Fruit fly (Drosophila melanogaster): ENCODE data around the gene Dyro.

Dyro gene

DNA sequence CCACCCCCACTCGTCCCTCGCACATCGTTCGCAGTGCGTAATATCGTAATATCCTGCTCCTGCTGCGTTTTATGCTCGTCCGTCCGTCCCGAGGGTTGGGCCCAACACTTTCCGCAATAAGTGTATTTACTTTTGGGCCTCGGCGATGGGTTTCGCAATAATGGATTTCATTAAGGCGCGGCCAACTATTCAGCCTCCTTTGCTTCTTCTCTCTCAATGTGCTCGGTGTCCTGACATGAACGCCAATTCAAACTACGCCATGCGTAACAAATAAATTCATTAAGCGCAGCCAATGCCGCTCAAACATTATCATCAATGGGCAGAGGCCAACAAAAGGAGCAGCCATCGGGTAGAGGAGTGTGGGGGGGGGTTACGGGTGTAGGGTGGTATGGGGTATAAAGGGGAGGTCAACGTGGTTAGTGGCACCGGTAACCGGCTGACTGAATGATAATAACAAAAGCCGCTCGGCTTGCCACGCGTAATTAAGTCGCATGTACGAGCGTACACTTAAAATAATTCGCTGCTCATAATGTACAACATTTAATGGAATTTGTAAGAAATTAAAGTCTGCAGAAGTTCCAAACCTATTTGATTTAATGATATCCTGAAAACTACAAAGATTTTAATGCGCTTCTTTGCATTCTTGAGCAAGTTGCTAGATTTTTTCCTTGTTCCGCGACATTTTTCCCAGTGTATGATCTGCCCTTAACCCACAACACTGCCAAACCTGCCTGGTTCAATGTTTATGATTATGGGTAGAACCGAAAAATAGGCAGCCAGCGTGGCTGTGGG, 7.9 kb upstream of the Dyro start (continued):
- no peak for TF ChIP-seq CG6272 (GFP tag; IDR thresholded peaks at IDR 0.05)
- TF ChIP-seq yki (optimal IDR thresholded peaks at IDR 0.05) = no peak
- peak in 1 of 3 experiments; percentile 55 for TF ChIP-seq lola (GFP tag; optimal IDR thresholded peaks at IDR 0.05)
- no peak for TF ChIP-seq CG10654 (GFP tag; optimal IDR thresholded peaks at IDR 0.05)
- peak; percentile 61 for TF ChIP-seq Xbp1 (GFP tag; optimal IDR thresholded peaks at IDR 0.05)
- no peak for TF ChIP-seq ttk (GFP tag; IDR thresholded peaks at IDR 0.05)
- no peak for TF ChIP-seq Nf-YB (GFP tag; optimal IDR thresholded peaks at IDR 0.05)
- TF ChIP-seq CG11093 (GFP tag; IDR thresholded peaks at IDR 0.05) = no peak
- 0 out of 2 replicates have a peak, but pooled peaks have one; percentile 53 for TF ChIP-seq ara (GFP tag; IDR thresholded peaks at IDR 0.05)
- TF ChIP-seq Blimp-1 (GFP tag; optimal IDR thresholded peaks at IDR 0.05) = peak; percentile 39
- no peak for TF ChIP-seq CG11085 (GFP tag; IDR thresholded peaks at IDR 0.05)
- peak; percentile 14 for TF ChIP-seq Abd-B (GFP tag; optimal IDR thresholded peaks at IDR 0.05)
- TF ChIP-seq ken (GFP tag; IDR thresholded peaks at IDR 0.05) = no peak
- TF ChIP-seq CG17359 (tag; optimal IDR thresholded peaks at IDR 0.05) = peak; percentile 8
- no peak for TF ChIP-seq CG17186 (GFP tag; optimal IDR thresholded peaks at IDR 0.05)
- TF ChIP-seq unpg (GFP tag; optimal IDR thresholded peaks at IDR 0.05) = peak; percentile 45
- TF ChIP-seq Hr78 (GFP tag; optimal IDR thresholded peaks at IDR 0.05) = no peak
- TF ChIP-seq CG2712 (tag; optimal IDR thresholded peaks at IDR 0.05) = peak; percentile 45
- peak; percentile 24; the same call in 1 of the 3 replicates for TF ChIP-seq zfh1 (GFP tag; IDR thresholded peaks at IDR 0.05)
- TF ChIP-seq Opbp (GFP tag; IDR thresholded peaks at IDR 0.05; ENCODE audit: partially characterized antibody) = no peak
- no peak for TF ChIP-seq sens-2 (GFP tag; IDR thresholded peaks at IDR 0.05)
- TF ChIP-seq grn (GFP tag; optimal IDR thresholded peaks at IDR 0.05) = no peak
- no peak for TF ChIP-seq Jarid2 (GFP tag; optimal IDR thresholded peaks at IDR 0.05)
- no peak for TF ChIP-seq wor (GFP tag; IDR thresholded peaks at IDR 0.05)
- peak; percentile 43 for TF ChIP-seq Sox100B (GFP tag; optimal IDR thresholded peaks at IDR 0.05)
- no peak for TF ChIP-seq Sry-β (GFP tag; optimal IDR thresholded peaks at IDR 0.05)
- peak; percentile 33; the same call in 1 of the 2 replicates for TF ChIP-seq esg (GFP tag; conservative IDR thresholded peaks at IDR 0.05)
- TF ChIP-seq CG4730 (GFP tag; IDR thresholded peaks at IDR 0.05) = no peak
- no peak for TF ChIP-seq CG7271 (tag; optimal IDR thresholded peaks at IDR 0.05)
- TF ChIP-seq CG17568 (GFP tag; optimal IDR thresholded peaks at IDR 0.05) = no peak
- TF ChIP-seq CG8089 (GFP tag; optimal IDR thresholded peaks at IDR 0.05) = no peak
- TF ChIP-seq sug (tag; optimal IDR thresholded peaks at IDR 0.05) = no peak
- no peak for TF ChIP-seq CG32772 (GFP tag; IDR thresholded peaks at IDR 0.05)
- no peak for TF ChIP-seq fu2 (GFP tag; optimal IDR thresholded peaks at IDR 0.05)
- peak; percentile 20 for TF ChIP-seq CG2875 (GFP tag; optimal IDR thresholded peaks at IDR 0.05)
- TF ChIP-seq br (optimal IDR thresholded peaks at IDR 0.05) = no peak
- TF ChIP-seq chn (GFP tag; optimal IDR thresholded peaks at IDR 0.05) = no peak
- TF ChIP-seq Lpt (GFP tag; optimal IDR thresholded peaks at IDR 0.05) = no peak
- no peak for TF ChIP-seq seq (GFP tag; IDR thresholded peaks at IDR 0.05)
- peak; percentile 19; the same call in 1 of the 3 replicates for TF ChIP-seq CG6175 (GFP tag; IDR thresholded peaks at IDR 0.05)
- peak; percentile 7 for TF ChIP-seq Ets65A (GFP tag)
- TF ChIP-seq CG34376 (GFP tag; optimal IDR thresholded peaks at IDR 0.05) = no peak
- peak; percentile 50 for TF ChIP-seq CG13775 (GFP tag; optimal IDR thresholded peaks at IDR 0.05)
- no peak for TF ChIP-seq insv (GFP tag; optimal IDR thresholded peaks at IDR 0.05)
- TF ChIP-seq CG17328 (GFP tag; IDR thresholded peaks at IDR 0.05) = no peak; the same call in 1 of the 2 replicates
- TF ChIP-seq CG3838 (GFP tag; optimal IDR thresholded peaks at IDR 0.05) = no peak
- TF ChIP-seq sob (GFP tag; IDR thresholded peaks at IDR 0.05) = no peak
- peak; percentile 43 for TF ChIP-seq CG13424 (tag; optimal IDR thresholded peaks at IDR 0.05)
- TF ChIP-seq pzg (GFP tag; optimal IDR thresholded peaks at IDR 0.05) = no peak
- TF ChIP-seq ash1 (GFP tag; optimal IDR thresholded peaks at IDR 0.05) = no peak

All from whole organism, embryonic.